Worm (Caenorhabditis elegans) whole organism, young adult: ENCODE data around the gene rps-30.

Experiments
- B0035.1 ChIP-seq: sonication (generic microtip); optimal IDR thresholded peaks from 2 replicates; lab custom pipeline; 2016; ENCODE audit warnings: missing genetic modification characterization, mild to moderate bottlenecking, missing compliant biosample characterization, missing genotype, missing genetic modification reagents
- Y79H2A.3 ChIP-seq: fragments of 200-800 bp; sonication (Bioruptor generic); conservative IDR thresholded peaks from 2 replicates; pipeline ENCODE4 v1.3.6; 2022; ENCODE audit warnings: missing genetic modification reagents, missing genetic modification characterization, missing compliant biosample characterization
- ama-1 ChIP-seq, 3 experiments: fragments of 150-350 bp in 1 of 3; sonication (generic microtip) in 2 of 3; optimal IDR thresholded peaks; 2 replicates each; lab custom pipeline; 2014 to 2018; ENCODE audit warnings: missing biosample characterization in 2 of 3, missing genetic modification characterization in 2 of 3, missing genetic modification reagents in 2 of 3
- dox-1 ChIP-seq: fragments of 200-800 bp; sonication (Bioruptor generic); IDR thresholded peaks from 2 replicates; pipeline ENCODE4 v1.3.6; 2022; ENCODE audit warnings: missing genetic modification reagents, missing genetic modification characterization, missing compliant biosample characterization
- efl-1 ChIP-seq: fragments of 150-350 bp; optimal IDR thresholded peaks from 2 replicates; lab custom pipeline; 2014; ENCODE audit warnings: missing biosample characterization, missing genetic modification reagents, missing genetic modification characterization
- lin-40 ChIP-seq: sonication (generic microtip); optimal IDR thresholded peaks from 2 replicates; lab custom pipeline; 2016; ENCODE audit warnings: missing genetic modification characterization, mild to moderate bottlenecking, missing compliant biosample characterization, missing genotype, missing genetic modification reagents
- mes-4 ChIP-seq: sonication (generic microtip); optimal IDR thresholded peaks from 2 replicates; lab custom pipeline; 2016; ENCODE audit warnings: missing genotype, missing genetic modification characterization, missing compliant biosample characterization
- nhr-90 ChIP-seq: sonication (generic microtip); optimal IDR thresholded peaks from 2 replicates; lab custom pipeline; 2016; ENCODE audit warnings: missing genotype, mild to moderate bottlenecking, missing genetic modification characterization, missing compliant biosample characterization
- rec-8 ChIP-seq, 2 experiments: sonication (generic microtip); optimal IDR thresholded peaks; 2 replicates each; lab custom pipeline; 2016; ENCODE audit warnings: mild to moderate bottlenecking in 2 of 2, missing genetic modification characterization in 2 of 2, missing genetic modification reagents in 2 of 2, missing genotype in 2 of 2, missing biosample characterization in 1 of 2, missing compliant biosample characterization in 1 of 2, moderate library complexity in 1 of 2
- rpc-1 ChIP-seq, 2 experiments: fragments of 150-350 bp in 1 of 2; sonication (generic microtip) in 1 of 2; optimal IDR thresholded peaks; 2 replicates each; lab custom pipeline; 2014 to 2018; ENCODE audit warnings: missing biosample characterization in 1 of 2, missing genetic modification characterization in 1 of 2, missing genetic modification reagents in 1 of 2, missing genotype in 1 of 2
- snpc-4 ChIP-seq, 5 experiments: fragments of 150-350 bp in 1 of 5; sonication (generic microtip) in 4 of 5; optimal IDR thresholded peaks; 2 replicates each; lab custom pipeline; 2014 to 2018; ENCODE audit warnings: missing genetic modification characterization in 5 of 5, missing biosample characterization in 3 of 5, antibody characterized with exemption in 2 of 5, mild to moderate bottlenecking in 2 of 5, missing compliant biosample characterization in 2 of 5, missing genotype in 2 of 5, moderate library complexity in 2 of 5, missing genetic modification reagents in 1 of 5

DNA sequence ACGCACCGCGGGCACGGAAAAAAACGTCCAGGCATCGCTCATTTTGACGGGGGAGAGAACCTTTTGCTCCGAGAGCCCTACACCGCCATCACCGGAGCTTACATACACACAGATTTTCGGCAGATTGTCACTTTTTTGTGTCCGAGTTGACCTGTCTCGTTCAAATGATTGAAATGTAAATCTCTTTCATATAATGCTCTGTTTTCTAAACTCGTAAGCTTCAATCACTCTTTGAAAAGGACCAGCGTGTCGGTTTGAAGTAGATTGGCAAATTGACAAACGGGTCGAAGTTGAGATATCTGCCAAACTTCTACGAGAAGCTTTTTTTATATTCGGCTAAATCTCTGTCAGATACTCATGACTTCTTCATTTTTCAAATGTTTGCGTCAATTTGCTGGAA, 29.2 kb upstream of the rps-30 start:
- TF ChIP-seq rec-8 (tag; optimal IDR thresholded peaks at IDR 0.05; lab: Kevin White, UChicago) (no peak), ama-1 (optimal IDR thresholded peaks at IDR 0.05; lab: Kevin White, UChicago) (no peak), ama-1 (GFP tag; optimal IDR thresholded peaks at IDR 0.05; lab: Kevin White, UChicago) (no peak), rpc-1 (optimal IDR thresholded peaks at IDR 0.05; lab: Kevin White, UChicago) (no peak), rpc-1 (tag; optimal IDR thresholded peaks at IDR 0.05; lab: Kevin White, UChicago) (no peak), lin-40 (no peak), Y79H2A.3 (GFP tag; lab: Robert Waterston, UW) (no peak), mes-4 (tag; lab: Kevin White, UChicago) (no peak), B0035.1 (no peak), snpc-4 (GFP tag; optimal IDR thresholded peaks at IDR 0.05; lab: Kevin White, UChicago) (no peak), snpc-4 (tag; optimal IDR thresholded peaks at IDR 0.05; lab: Kevin White, UChicago) (no peak), efl-1 (no peak), dox-1 (no peak), nhr-90 (tag; lab: Kevin White, UChicago) (no peak)
